Fruit fly (Drosophila melanogaster): ENCODE measurements around the gene sw.

DNA sequence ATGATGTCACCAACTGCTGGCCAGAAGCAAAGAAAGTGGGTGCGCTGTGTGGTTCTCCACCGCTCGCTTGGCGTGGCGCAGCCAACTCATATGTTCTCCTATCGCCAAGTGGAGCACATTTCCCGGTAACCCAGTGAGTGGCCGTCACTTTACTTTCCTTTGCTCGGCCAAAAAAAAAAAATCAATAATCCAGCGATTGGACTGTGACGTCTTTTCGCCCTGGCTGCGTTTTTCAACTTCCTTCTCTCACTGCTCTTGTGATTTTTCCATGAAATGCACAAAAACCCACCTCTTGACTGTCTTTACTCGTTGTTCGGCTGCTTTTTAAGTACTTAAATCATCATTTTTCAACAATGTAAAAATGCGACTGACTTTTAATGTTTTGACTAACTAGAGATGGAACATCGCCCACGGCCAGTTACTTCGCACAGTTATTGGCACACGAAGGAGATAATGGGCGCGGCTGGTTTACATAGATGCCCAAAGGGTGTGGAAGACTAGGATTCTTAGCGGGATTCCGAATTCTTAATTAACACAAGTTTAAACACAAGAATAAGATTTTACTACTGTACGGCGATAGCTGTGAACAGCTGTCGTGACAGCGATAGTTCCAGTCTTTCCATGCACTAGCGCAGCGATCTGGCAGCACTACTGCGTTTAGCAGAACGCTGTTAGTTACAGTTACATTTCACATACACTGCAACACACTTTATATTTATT, at the start of gene sw:
- TF ChIP-seq CG12768 (GFP tag; optimal IDR thresholded peaks at IDR 0.05) (peak; percentile 18), Clk (GFP tag; optimal IDR thresholded peaks at IDR 0.05) (no peak), cnc (optimal IDR thresholded peaks at IDR 0.05) (no peak), CG7045 (GFP tag; optimal IDR thresholded peaks at IDR 0.05) (peak; percentile 17), tj (GFP tag; optimal IDR thresholded peaks at IDR 0.05) (no peak), kay (GFP tag; ENCODE audit: borderline replicate concordance) (no peak)

Measured in whole organism, adult.